Worm (Caenorhabditis elegans) whole organism, late embryonic: ENCODE results near the gene wdr-5.1.

Experiments used
- C38D4.7 ChIP-seq: fragments of 200-800 bp; sonication (Bioruptor generic); optimal IDR thresholded peaks from 2 replicates; lab custom pipeline; 2018; ENCODE audit warnings: mild to moderate bottlenecking, missing genetic modification characterization, moderate library complexity, missing compliant biosample characterization
- Y22D7AL.16 ChIP-seq: sonication (generic microtip); optimal IDR thresholded peaks from 2 replicates; lab custom pipeline; 2016; ENCODE audit warnings: missing genetic modification characterization, missing compliant biosample characterization
- ama-1 ChIP-seq: fragments of 150-350 bp; optimal IDR thresholded peaks from 2 replicates; lab custom pipeline; 2014
- ceh-2 ChIP-seq: sonication (generic microtip); optimal IDR thresholded peaks from 2 replicates; lab custom pipeline; 2016; ENCODE audit warnings: missing genotype, missing genetic modification characterization, missing compliant biosample characterization
- ceh-22 ChIP-seq: sonication (generic microtip); optimal IDR thresholded peaks from 2 replicates; lab custom pipeline; 2017; ENCODE audit warnings: missing biosample characterization, missing genetic modification characterization
- elt-2 ChIP-seq: sonication (generic microtip); optimal IDR thresholded peaks from 2 replicates; lab custom pipeline; 2016; ENCODE audit warnings: missing genetic modification reagents, missing genetic modification characterization, missing compliant biosample characterization
- fax-1 ChIP-seq: sonication (generic microtip); optimal IDR thresholded peaks from 2 replicates; lab custom pipeline; 2016; ENCODE audit warnings: missing genotype, missing genetic modification characterization, missing compliant biosample characterization
- fkh-10 ChIP-seq: fragments of 150-350 bp; optimal IDR thresholded peaks from 2 replicates; lab custom pipeline; 2014; ENCODE audit warnings: missing biosample characterization, missing genetic modification reagents, missing genetic modification characterization
- fkh-6 ChIP-seq: sonication (generic microtip); optimal IDR thresholded peaks from 2 replicates; lab custom pipeline; 2016; ENCODE audit warnings: missing genetic modification characterization, missing compliant biosample characterization
- nfya-1 ChIP-seq: sonication (generic microtip); optimal IDR thresholded peaks from 2 replicates; lab custom pipeline; 2017; ENCODE audit warnings: missing genetic modification characterization, mild to moderate bottlenecking, missing compliant biosample characterization, antibody characterized with exemption, moderate library complexity
- pax-1 ChIP-seq: fragments of 150-350 bp; optimal IDR thresholded peaks from 2 replicates; lab custom pipeline; 2014; ENCODE audit warnings: missing biosample characterization, missing genetic modification characterization
- pha-4 ChIP-seq: fragments of 150-350 bp; optimal IDR thresholded peaks from 2 replicates; lab custom pipeline; 2018; ENCODE audit warnings: missing biosample characterization, missing genetic modification reagents, missing genetic modification characterization
- sox-4 ChIP-seq: sonication (generic microtip); optimal IDR thresholded peaks from 2 replicates; lab custom pipeline; 2017; ENCODE audit warnings: mild to moderate bottlenecking, missing genetic modification characterization, inconsistent platforms, missing compliant biosample characterization
- ttx-3 ChIP-seq: sonication (generic microtip); optimal IDR thresholded peaks from 2 replicates; lab custom pipeline; 2016; ENCODE audit warnings: missing genetic modification reagents, missing genetic modification characterization, missing compliant biosample characterization

ce11 chrIII:3735509-3736255, 30.6 kb downstream of the wdr-5.1 start:
- TF ChIP-seq elt-2 (tag; lab: Kevin White, UChicago) (no peak), ceh-2 (tag; lab: Kevin White, UChicago) (no peak), fax-1 (tag; lab: Kevin White, UChicago) (no peak), ama-1 (lab: Kevin White, UChicago) (no peak), sox-4 (tag; lab: Kevin White, UChicago) (no peak), Y22D7AL.16 (no peak), fkh-6 (tag; lab: Kevin White, UChicago) (no peak), ttx-3 (tag; lab: Kevin White, UChicago) (no peak), pax-1 (tag; lab: Kevin White, UChicago) (no peak), ceh-22 (tag; lab: Kevin White, UChicago) (no peak), C38D4.7 (GFP tag; lab: Kevin White, UChicago) (no peak), nfya-1 (tag; lab: Kevin White, UChicago) (no peak), pha-4 (tag; lab: Kevin White, UChicago) (no peak), fkh-10 (GFP tag; lab: Kevin White, UChicago) (no peak)
